Fruit fly (Drosophila melanogaster) whole organism, embryonic: ENCODE results near the gene Nph.

Source experiments
- Asciz ChIP-seq: fragments of 200-800 bp; sonication (Bioruptor generic); optimal IDR thresholded peaks from 2 replicates; lab custom pipeline; 2017; ENCODE audit warnings: missing biosample characterization, mild to moderate bottlenecking, missing genetic modification characterization, missing genetic modification reagents
- CG10321 ChIP-seq: fragments of 200-800 bp; sonication (Bioruptor generic); IDR thresholded peaks from 2 replicates; pipeline ENCODE4 v1.3.6; 2022; ENCODE audit warnings: missing biosample characterization, missing genetic modification characterization
- CG12942 ChIP-seq: fragments of 200-800 bp; sonication (Bioruptor generic); optimal IDR thresholded peaks from 3 replicates; lab custom pipeline; 2016; ENCODE audit warnings: missing biosample characterization, missing genetic modification characterization
- CG14710 ChIP-seq: fragments of 200-800 bp; sonication (Bioruptor generic); optimal IDR thresholded peaks from 3 replicates; lab custom pipeline; 2019; ENCODE audit warnings: missing biosample characterization, mild to moderate bottlenecking, missing genetic modification characterization, moderate library complexity
- CG1602 ChIP-seq: fragments of 200-800 bp; sonication (Bioruptor generic); optimal IDR thresholded peaks from 3 replicates; lab custom pipeline; 2016; ENCODE audit warnings: missing biosample characterization, missing genetic modification characterization
- CG17186 ChIP-seq: fragments of 200-800 bp; sonication (Bioruptor generic); optimal IDR thresholded peaks from 3 replicates; lab custom pipeline; 2017; ENCODE audit warnings: missing biosample characterization, missing genetic modification reagents, missing genetic modification characterization
- CG17568 ChIP-seq: fragments of 200-800 bp; sonication (Bioruptor generic); optimal IDR thresholded peaks from 2 replicates; lab custom pipeline; 2018; ENCODE audit warnings: missing biosample characterization, mild to moderate bottlenecking, missing genetic modification characterization, moderate library complexity
- CG2678 ChIP-seq: fragments of 200-800 bp; sonication (Bioruptor generic); optimal IDR thresholded peaks from 3 replicates; lab custom pipeline; 2019; ENCODE audit warnings: missing biosample characterization, mild to moderate bottlenecking, missing genetic modification characterization, moderate library complexity
- CG2712 ChIP-seq: fragments of 200-800 bp; optimal IDR thresholded peaks from 3 replicates; lab custom pipeline; 2019; ENCODE audit warnings: missing biosample characterization, mild to moderate bottlenecking, missing genetic modification characterization, moderate library complexity
- CG32767 ChIP-seq: fragments of 200-800 bp; sonication (Bioruptor generic); IDR thresholded peaks from 2 replicates; pipeline ENCODE4 v1.3.6; 2022; ENCODE audit warnings: missing biosample characterization, missing genetic modification characterization
- CG34224 ChIP-seq: fragments of 200-800 bp; sonication (Bioruptor generic); IDR thresholded peaks from 3 replicates; pipeline ENCODE4 v1.3.6; 2022; ENCODE audit warnings: missing biosample characterization, missing genetic modification characterization; ENCODE audit not compliant: partially characterized antibody
- CG4730 ChIP-seq: fragments of 200-800 bp; sonication (Bioruptor generic); IDR thresholded peaks from 2 replicates; pipeline ENCODE4 v1.3.6; 2022; ENCODE audit warnings: missing biosample characterization, missing genetic modification characterization
- CG7357 ChIP-seq: fragments of 200-800 bp; sonication (Bioruptor generic); IDR thresholded peaks from 3 replicates; pipeline ENCODE4 v1.3.6; 2022; ENCODE audit warnings: missing biosample characterization, missing genetic modification characterization
- CG8359 ChIP-seq: fragments of 200-800 bp; sonication (Bioruptor generic); optimal IDR thresholded peaks from 2 replicates; lab custom pipeline; 2017; ENCODE audit warnings: missing biosample characterization, mild to moderate bottlenecking, missing genetic modification characterization, borderline replicate concordance
- CG8765 ChIP-seq: fragments of 200-800 bp; sonication (Bioruptor generic); IDR thresholded peaks from 2 replicates; pipeline ENCODE4 v1.3.6; 2022; ENCODE audit warnings: missing biosample characterization, missing genetic modification characterization
- CTCF ChIP-seq: fragments of 200-800 bp; sonication (Bioruptor generic); optimal IDR thresholded peaks from 2 replicates; lab custom pipeline; 2017; ENCODE audit warnings: missing biosample characterization, mild to moderate bottlenecking, missing genetic modification characterization, moderate library complexity
- CrebB ChIP-seq: fragments of 200-800 bp; sonication (Bioruptor generic); optimal IDR thresholded peaks from 3 replicates; lab custom pipeline; 2018; ENCODE audit warnings: missing biosample characterization, mild to moderate bottlenecking, missing genetic modification characterization
- Doc3 ChIP-seq: fragments of 200-800 bp; sonication (Bioruptor generic); IDR thresholded peaks from 3 replicates; pipeline ENCODE4 v1.3.6; 2022; ENCODE audit warnings: missing biosample characterization, missing genetic modification characterization; ENCODE audit not compliant: partially characterized antibody
- Drgx ChIP-seq: fragments of 200-800 bp; sonication (Bioruptor generic); IDR thresholded peaks from 2 replicates; pipeline ENCODE4 v1.3.6; 2022; ENCODE audit warnings: missing biosample characterization, missing genetic modification characterization
- HmgD ChIP-seq: fragments of 200-800 bp; sonication (Bioruptor generic); optimal IDR thresholded peaks from 3 replicates; lab custom pipeline; 2016; ENCODE audit warnings: missing biosample characterization, missing genetic modification characterization
- Hr51 ChIP-seq, 2 experiments: fragments of 200-800 bp; sonication (Bioruptor generic); optimal IDR thresholded peaks; 2 replicates in 1 of 2; 3 replicates in 1 of 2; lab custom pipeline; 2016 to 2018; ENCODE audit warnings: missing biosample characterization in 2 of 2, missing genetic modification characterization in 2 of 2, mild to moderate bottlenecking in 1 of 2, moderate library complexity in 1 of 2
- Lim3 ChIP-seq: fragments of 200-800 bp; sonication (Bioruptor generic); IDR thresholded peaks from 2 replicates; pipeline ENCODE4 v1.3.6; 2022; ENCODE audit warnings: missing biosample characterization, missing genetic modification characterization
- Mrtf ChIP-seq: fragments of 200-800 bp; sonication (Bioruptor generic); IDR thresholded peaks from 3 replicates; pipeline ENCODE4 v1.3.6; 2022; ENCODE audit warnings: missing biosample characterization, missing genetic modification characterization
- Nf-YB ChIP-seq: fragments of 200-800 bp; sonication (Bioruptor generic); optimal IDR thresholded peaks from 3 replicates; lab custom pipeline; 2019; ENCODE audit warnings: missing biosample characterization, mild to moderate bottlenecking, missing genetic modification characterization, moderate library complexity
- Rx ChIP-seq: fragments of 200-800 bp; sonication (Bioruptor generic); IDR thresholded peaks from 2 replicates; pipeline ENCODE4 v1.3.6; 2022; ENCODE audit warnings: missing biosample characterization, missing genetic modification characterization
- abd-A ChIP-seq: fragments of 200-800 bp; sonication (Bioruptor generic); optimal IDR thresholded peaks from 3 replicates; lab custom pipeline; 2019; ENCODE audit warnings: missing biosample characterization, mild to moderate bottlenecking, missing genetic modification characterization, moderate library complexity
- ap ChIP-seq: fragments of 200-800 bp; sonication (Bioruptor generic); IDR thresholded peaks from 2 replicates; pipeline ENCODE4 v1.3.6; 2022; ENCODE audit warnings: missing biosample characterization, missing genetic modification characterization
- bigmax ChIP-seq: fragments of 200-800 bp; sonication (Bioruptor generic); optimal IDR thresholded peaks from 2 replicates; lab custom pipeline; 2018; ENCODE audit warnings: missing biosample characterization, mild to moderate bottlenecking, missing genetic modification characterization
- bsh ChIP-seq, 2 experiments: fragments of 200-800 bp; sonication (Bioruptor generic); optimal IDR thresholded peaks; 2 replicates each; lab custom pipeline; 2017 to 2018; ENCODE audit warnings: mild to moderate bottlenecking in 2 of 2, missing biosample characterization in 2 of 2, missing genetic modification characterization in 2 of 2, moderate library complexity in 1 of 2
- dm ChIP-seq: fragments of 200-800 bp; sonication (Bioruptor generic); optimal IDR thresholded peaks from 3 replicates; lab custom pipeline; 2016; ENCODE audit warnings: missing biosample characterization, missing genetic modification characterization
- dmrt11E ChIP-seq: fragments of 200-800 bp; sonication (Bioruptor generic); optimal IDR thresholded peaks from 3 replicates; lab custom pipeline; 2018; ENCODE audit warnings: missing biosample characterization, mild to moderate bottlenecking, missing genetic modification characterization, moderate library complexity
- ems ChIP-seq: fragments of 200-800 bp; sonication (Bioruptor generic); optimal IDR thresholded peaks from 3 replicates; lab custom pipeline; 2016; ENCODE audit warnings: missing biosample characterization, missing genetic modification characterization
- ham ChIP-seq: fragments of 200-800 bp; sonication (Bioruptor generic); IDR thresholded peaks from 2 replicates; pipeline ENCODE4 v1.3.6; 2022; ENCODE audit warnings: missing biosample characterization, missing genetic modification characterization
- inv ChIP-seq: fragments of 200-800 bp; sonication (Bioruptor generic); IDR thresholded peaks from 2 replicates; pipeline ENCODE4 v1.3.6; 2022; ENCODE audit warnings: missing biosample characterization, missing genetic modification characterization; ENCODE audit not compliant: partially characterized antibody
- ken ChIP-seq: fragments of 200-800 bp; sonication (Bioruptor generic); IDR thresholded peaks from 3 replicates; pipeline ENCODE4 v1.3.6; 2022; ENCODE audit warnings: missing biosample characterization, missing genetic modification characterization
- kni ChIP-seq: fragments of 200-800 bp; sonication (Bioruptor generic); optimal IDR thresholded peaks from 3 replicates; lab custom pipeline; 2017; ENCODE audit warnings: mild to moderate bottlenecking, missing biosample characterization, missing genetic modification reagents, missing genetic modification characterization
- lilli ChIP-seq: fragments of 200-800 bp; sonication (Bioruptor generic); optimal IDR thresholded peaks from 3 replicates; lab custom pipeline; 2016; ENCODE audit warnings: missing biosample characterization, missing genetic modification characterization
- nerfin-2 ChIP-seq: fragments of 200-800 bp; sonication (Bioruptor generic); IDR thresholded peaks from 2 replicates; pipeline ENCODE4 v1.3.6; 2022; ENCODE audit warnings: missing biosample characterization, missing genetic modification characterization; ENCODE audit not compliant: partially characterized antibody
- odd ChIP-seq: fragments of 200-800 bp; sonication (Bioruptor generic); optimal IDR thresholded peaks from 2 replicates; lab custom pipeline; 2017; ENCODE audit warnings: missing biosample characterization, mild to moderate bottlenecking, missing genetic modification characterization
- otp ChIP-seq: fragments of 200-800 bp; sonication (Bioruptor generic); IDR thresholded peaks from 3 replicates; pipeline ENCODE4, ENCODE4 v1.3.6; 2022; ENCODE audit warnings: missing biosample characterization, missing genetic modification characterization
- pan ChIP-seq, 4 experiments: fragments of >200 bp in 3 of 4; fragments of 200-800 bp in 1 of 4; sonication (Bioruptor generic) in 1 of 4; optimal IDR thresholded peaks in 3 of 4; IDR thresholded peaks in 1 of 4; 2 replicates each; pipeline versions ENCODE4 v1.3.6 to Lab custom; 2017 to 2022; ENCODE audit warnings: missing biosample characterization in 2 of 4, missing genetic modification characterization in 2 of 4, mixed read lengths in 1 of 4
- rib ChIP-seq: fragments of 200-800 bp; sonication (Bioruptor generic); IDR thresholded peaks from 2 replicates; pipeline ENCODE4 v1.3.6; 2022; ENCODE audit warnings: missing biosample characterization, missing genetic modification characterization
- run ChIP-seq: fragments of 200-800 bp; sonication (Bioruptor generic); optimal IDR thresholded peaks from 3 replicates; lab custom pipeline; 2018; ENCODE audit warnings: missing biosample characterization, mild to moderate bottlenecking, missing genetic modification characterization
- sens ChIP-seq: fragments of 200-800 bp; sonication (Bioruptor generic); peaks from one replicate; lab custom pipeline; 2016; ENCODE audit warnings: missing biosample characterization, missing genetic modification characterization
- seq ChIP-seq: fragments of 200-800 bp; sonication (Bioruptor generic); IDR thresholded peaks from 2 replicates; pipeline ENCODE4 v1.3.6; 2022; ENCODE audit warnings: missing biosample characterization, missing genetic modification characterization
- shn ChIP-seq: fragments of 200-800 bp; sonication (Bioruptor generic); optimal IDR thresholded peaks from 3 replicates; lab custom pipeline; 2016; ENCODE audit warnings: missing biosample characterization, missing genetic modification characterization
- ssp ChIP-seq: fragments of 200-800 bp; sonication (Bioruptor generic); IDR thresholded peaks from 2 replicates; pipeline ENCODE4 v1.3.6; 2022; ENCODE audit warnings: missing biosample characterization, missing genetic modification characterization
- unc-4 ChIP-seq: fragments of 200-800 bp; sonication (Bioruptor generic); IDR thresholded peaks from 2 replicates; pipeline ENCODE4 v1.3.6; 2022; ENCODE audit warnings: missing biosample characterization, missing genetic modification characterization; ENCODE audit not compliant: partially characterized antibody

Gene Nph

DNA sequence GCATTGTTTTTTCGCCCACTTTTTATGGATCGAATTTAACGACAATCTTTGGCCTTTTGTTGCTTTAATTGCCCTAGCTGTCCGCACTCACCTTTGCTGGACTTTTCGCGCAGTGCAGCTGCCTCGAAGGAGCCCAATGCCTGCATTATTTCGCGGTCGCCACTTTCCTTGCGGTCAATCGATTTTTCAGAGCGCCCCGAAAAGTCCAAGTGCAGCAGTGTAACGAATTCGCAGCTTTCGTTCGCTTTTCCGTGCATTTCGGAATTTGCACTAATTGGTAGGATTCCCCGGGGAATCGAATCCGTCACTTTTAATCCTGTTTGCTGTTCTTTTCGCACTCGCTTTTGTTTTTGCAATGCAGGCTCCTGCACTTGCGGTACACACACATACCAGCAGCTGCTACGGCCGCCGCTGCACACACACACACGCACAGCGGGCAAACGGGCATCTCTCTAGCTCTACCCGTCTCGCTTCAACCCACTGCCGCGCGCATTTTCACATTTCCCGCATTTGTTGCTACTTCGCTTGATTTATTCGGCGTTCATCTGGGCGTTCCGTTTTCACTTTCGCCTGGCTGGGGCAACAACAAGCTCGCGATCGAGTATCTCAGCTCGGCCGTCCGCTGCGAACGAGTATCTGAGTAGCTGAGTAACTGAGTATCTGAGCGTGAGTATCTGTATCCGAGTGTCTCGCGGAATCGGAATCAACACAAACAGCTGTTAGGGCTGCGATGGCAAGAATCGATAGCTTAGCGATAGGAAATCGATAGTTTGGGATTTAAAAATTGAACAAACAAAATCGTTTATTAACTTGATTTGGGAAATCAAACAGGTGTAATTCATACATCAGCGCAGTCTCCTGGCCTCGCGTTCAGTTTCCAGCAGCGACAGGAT lies 17.1 kb upstream of the Nph start, which contains the start of gene Mgat2 (continued):
- peak; percentile 65 for TF ChIP-seq sens (GFP tag; lab: Kevin White, UChicago)
- peak; percentile 57 for TF ChIP-seq Nf-YB (GFP tag; lab: Kevin White, UChicago)
- peak; percentile 8 for TF ChIP-seq dm (GFP tag; lab: Kevin White, UChicago)
- TF ChIP-seq CG12942 (GFP tag; lab: Kevin White, UChicago): no peak
- TF ChIP-seq inv (GFP tag; lab: Robert Waterston, UW): peak; percentile 74
- no peak for TF ChIP-seq CG2678 (tag; lab: Kevin White, UChicago)
- TF ChIP-seq CrebB (tag; lab: Kevin White, UChicago): peak; percentile 47
- no peak for TF ChIP-seq CG7357
- no peak for TF ChIP-seq shn (GFP tag; lab: Kevin White, UChicago)
- peak; percentile 94 for TF ChIP-seq Doc3 (GFP tag; lab: Robert Waterston, UW)
- TF ChIP-seq seq (GFP tag; lab: Robert Waterston, UW): no peak
- no peak for TF ChIP-seq otp (GFP tag; lab: Robert Waterston, UW)
- peak; percentile 90 for TF ChIP-seq kni (GFP tag; lab: Kevin White, UChicago)
- peak; percentile 11 for TF ChIP-seq ems (GFP tag; lab: Kevin White, UChicago)
- TF ChIP-seq CG17186 (GFP tag; lab: Kevin White, UChicago): peak; percentile 24
- TF ChIP-seq ken (GFP tag; lab: Robert Waterston, UW): no peak
- TF ChIP-seq CG2712 (tag; lab: Kevin White, UChicago): peak; percentile 61
- no peak for TF ChIP-seq CTCF (GFP tag; lab: Kevin White, UChicago)
- TF ChIP-seq abd-A (tag; lab: Kevin White, UChicago): peak; percentile 96
- TF ChIP-seq ap (GFP tag; lab: Robert Waterston, UW): no peak
- TF ChIP-seq pan (optimal IDR thresholded peaks at IDR 0.05; lab: Kevin White, UChicago): no peak
- no peak for TF ChIP-seq pan (GFP tag; optimal IDR thresholded peaks at IDR 0.05 in 1 of 2, IDR thresholded peaks at IDR 0.05 in 1 of 2)
- peak; percentile 97 for TF ChIP-seq CG34224 (GFP tag; lab: Robert Waterston, UW)
- no peak for TF ChIP-seq CG8359 (GFP tag; lab: Kevin White, UChicago)
- TF ChIP-seq Mrtf: no peak
- TF ChIP-seq nerfin-2: peak; percentile 72
- TF ChIP-seq Rx (GFP tag; lab: Robert Waterston, UW): 0 out of 2 replicates have a peak, but pooled peaks have one; percentile 20
- peak; percentile 2 for TF ChIP-seq dmrt11E
- peak; percentile 69 for TF ChIP-seq odd (GFP tag; lab: Kevin White, UChicago)
- TF ChIP-seq CG8765 (GFP tag; lab: Robert Waterston, UW): no peak
- peak; percentile 18 to 61 for TF ChIP-seq bsh (GFP tag; optimal IDR thresholded peaks at IDR 0.05; lab: Kevin White, UChicago)
- peak; percentile 51 for TF ChIP-seq HmgD (GFP tag; lab: Kevin White, UChicago)
- peak; percentile 46 for TF ChIP-seq Drgx (GFP tag; lab: Robert Waterston, UW)
- TF ChIP-seq lilli (GFP tag; lab: Kevin White, UChicago): no peak
- peak; percentile 28; the same call in 1 of the 2 replicates for TF ChIP-seq CG32767
- TF ChIP-seq Asciz (GFP tag; lab: Kevin White, UChicago): no peak
- TF ChIP-seq CG14710 (tag; lab: Kevin White, UChicago): peak; percentile 19
- no peak for TF ChIP-seq ssp (GFP tag; lab: Robert Waterston, UW)
- no peak for TF ChIP-seq Hr51 (GFP tag; optimal IDR thresholded peaks at IDR 0.05; lab: Kevin White, UChicago)
- peak; percentile 91 for TF ChIP-seq unc-4
- TF ChIP-seq CG17568 (GFP tag; lab: Kevin White, UChicago): no peak
- TF ChIP-seq rib (GFP tag; lab: Robert Waterston, UW): peak; percentile 62; the same call in 1 of the 2 replicates
- TF ChIP-seq Lim3 (GFP tag; lab: Robert Waterston, UW): no peak
- no peak for TF ChIP-seq CG4730
- TF ChIP-seq run (tag; lab: Kevin White, UChicago): no peak
- TF ChIP-seq CG1602 (GFP tag; lab: Kevin White, UChicago): no peak
- no peak for TF ChIP-seq ham
- peak; percentile 72 for TF ChIP-seq CG10321
- TF ChIP-seq bigmax (GFP tag; lab: Kevin White, UChicago): peak; percentile 15
